Worm (Caenorhabditis elegans) whole organism, midembryonic: ENCODE data around the gene F54F7.2.

ENCODE experiments used
- cog-1 ChIP-seq: sonication (generic microtip); optimal IDR thresholded peaks from 2 replicates; lab custom pipeline; 2016; ENCODE audit warnings: missing genetic modification characterization, missing compliant biosample characterization
- flt-1 ChIP-seq: fragments of 200-800 bp; sonication (Bioruptor generic); IDR thresholded peaks from 2 replicates; pipeline ENCODE4 v1.3.6; 2022; ENCODE audit warnings: missing genetic modification characterization, missing compliant biosample characterization
- ref-1 ChIP-seq: fragments of 200-800 bp; sonication (Bioruptor generic); conservative IDR thresholded peaks from 2 replicates; pipeline ENCODE4 v1.3.6; 2022; ENCODE audit warnings: missing genetic modification reagents, missing genetic modification characterization, missing compliant biosample characterization

- no peak for TF ChIP-seq flt-1 (GFP tag; lab: Robert Waterston, UW)
- TF ChIP-seq ref-1 (GFP tag; lab: Robert Waterston, UW) = no peak
- no peak for TF ChIP-seq cog-1 (tag; lab: Kevin White, UChicago)
Measured at ce11 chrX:11882800-11883199, 39.3 kb downstream of the F54F7.2 start, which contains the start of the genes Y62H9A.5 and ule-5.
